Fruit fly (Drosophila melanogaster) whole organism, prepupa: ENCODE results near the gene CG13694.

Experiments used
- Blimp-1 ChIP-seq: fragments of 200-800 bp; sonication (Bioruptor generic); optimal IDR thresholded peaks from 3 replicates; lab custom pipeline; 2017; ENCODE audit warnings: missing biosample characterization, missing genetic modification characterization, mild to moderate bottlenecking, moderate library complexity, missing genetic modification reagents
- CG10631 ChIP-seq: fragments of 200-800 bp; sonication (Bioruptor generic); optimal IDR thresholded peaks from 2 replicates; lab custom pipeline; 2016; ENCODE audit warnings: missing biosample characterization, missing genetic modification characterization
- CG10669 ChIP-seq: fragments of 200-800 bp; sonication (Bioruptor generic); optimal IDR thresholded peaks from 3 replicates; lab custom pipeline; 2018; ENCODE audit warnings: missing biosample characterization, mild to moderate bottlenecking, missing genetic modification characterization, moderate library complexity
- CG11294 ChIP-seq: fragments of 200-800 bp; sonication (Bioruptor generic); IDR thresholded peaks from 2 replicates; pipeline ENCODE4 v1.3.6; 2022; ENCODE audit warnings: missing biosample characterization, missing genetic modification characterization
- CG11762 ChIP-seq: fragments of 200-800 bp; sonication (Bioruptor generic); optimal IDR thresholded peaks from 3 replicates; lab custom pipeline; 2016; ENCODE audit warnings: missing biosample characterization, missing genetic modification characterization; ENCODE audit not compliant: insufficient read depth
- CG11902 ChIP-seq: fragments of 200-800 bp; sonication (Bioruptor generic); optimal IDR thresholded peaks from 3 replicates; lab custom pipeline; 2016; ENCODE audit warnings: missing biosample characterization, missing genetic modification characterization
- CG15336 ChIP-seq: fragments of 200-800 bp; sonication (Bioruptor generic); IDR thresholded peaks from 2 replicates; pipeline ENCODE4 v1.3.6; 2022; ENCODE audit warnings: missing biosample characterization, missing genetic modification characterization
- CG16779 ChIP-seq: fragments of 200-800 bp; sonication (Bioruptor generic); optimal IDR thresholded peaks from 3 replicates; lab custom pipeline; 2017; ENCODE audit warnings: missing biosample characterization, mild to moderate bottlenecking, missing genetic modification characterization
- CG3032 ChIP-seq: fragments of 200-800 bp; optimal IDR thresholded peaks from 2 replicates; lab custom pipeline; 2019; ENCODE audit warnings: missing biosample characterization, mild to moderate bottlenecking, missing genetic modification characterization, moderate library complexity
- CG31627 ChIP-seq: fragments of 200-800 bp; sonication (Bioruptor generic); optimal IDR thresholded peaks from 3 replicates; lab custom pipeline; 2016; ENCODE audit warnings: missing biosample characterization, missing genetic modification characterization
- CG32006 ChIP-seq: fragments of 200-800 bp; sonication (Bioruptor generic); optimal IDR thresholded peaks from 3 replicates; lab custom pipeline; 2017; ENCODE audit warnings: missing biosample characterization, mild to moderate bottlenecking, missing genetic modification characterization
- CG34406 ChIP-seq: fragments of 200-800 bp; sonication (Bioruptor generic); optimal IDR thresholded peaks from 3 replicates; lab custom pipeline; 2016; ENCODE audit warnings: missing biosample characterization, missing genetic modification characterization
- CG4318 ChIP-seq: fragments of 200-800 bp; sonication (Bioruptor generic); optimal IDR thresholded peaks from 3 replicates; lab custom pipeline; 2017; ENCODE audit warnings: missing biosample characterization, mild to moderate bottlenecking, missing genetic modification characterization
- CG6163 ChIP-seq: fragments of 200-800 bp; sonication (Bioruptor generic); IDR thresholded peaks from 3 replicates; pipeline ENCODE4 v1.3.6; 2022; ENCODE audit warnings: missing biosample characterization, missing genetic modification characterization
- CG6276 ChIP-seq: fragments of 200-800 bp; sonication (Bioruptor generic); optimal IDR thresholded peaks from 2 replicates; lab custom pipeline; 2017; ENCODE audit warnings: missing biosample characterization, mild to moderate bottlenecking, missing genetic modification characterization
- CG6792 ChIP-seq: fragments of 200-800 bp; sonication (Bioruptor generic); optimal IDR thresholded peaks from 3 replicates; lab custom pipeline; 2016; ENCODE audit warnings: missing biosample characterization, missing genetic modification characterization
- CG6854 ChIP-seq: fragments of 200-800 bp; sonication (Bioruptor generic); optimal IDR thresholded peaks from 2 replicates; lab custom pipeline; 2017; ENCODE audit warnings: missing biosample characterization, mild to moderate bottlenecking, missing genetic modification characterization
- CG7368 ChIP-seq: fragments of 200-800 bp; sonication (Bioruptor generic); optimal IDR thresholded peaks from 3 replicates; lab custom pipeline; 2016; ENCODE audit warnings: missing biosample characterization, missing genetic modification characterization
- CG8119 ChIP-seq: fragments of 200-800 bp; sonication (Bioruptor generic); IDR thresholded peaks from 3 replicates; pipeline ENCODE4 v1.3.6; 2022; ENCODE audit warnings: missing biosample characterization, missing genetic modification characterization
- CG8319 ChIP-seq: fragments of 200-800 bp; sonication (Bioruptor generic); optimal IDR thresholded peaks from 3 replicates; lab custom pipeline; 2016; ENCODE audit warnings: missing biosample characterization, missing genetic modification characterization
- Eip75B ChIP-seq: fragments of 200-800 bp; sonication (Bioruptor generic); optimal IDR thresholded peaks from 3 replicates; lab custom pipeline; 2016; ENCODE audit warnings: missing biosample characterization, missing genetic modification characterization
- Eip78C ChIP-seq: fragments of 200-800 bp; sonication (Bioruptor generic); peaks from one replicate; lab custom pipeline; 2016; ENCODE audit warnings: missing biosample characterization, missing genetic modification characterization
- Eip93F ChIP-seq: fragments of 200-800 bp; sonication (Bioruptor generic); optimal IDR thresholded peaks from 2 replicates; lab custom pipeline; 2016; ENCODE audit warnings: missing biosample characterization, mild to moderate bottlenecking, missing genetic modification characterization
- Ets21C ChIP-seq: fragments of 200-800 bp; sonication (Bioruptor generic); optimal IDR thresholded peaks from 3 replicates; lab custom pipeline; 2016; ENCODE audit warnings: missing biosample characterization, missing genetic modification characterization
- Ets96B ChIP-seq: fragments of 200-800 bp; optimal IDR thresholded peaks from 2 replicates; lab custom pipeline; 2019; ENCODE audit warnings: missing biosample characterization, mild to moderate bottlenecking, missing genetic modification characterization, moderate library complexity
- Gug ChIP-seq: fragments of 200-800 bp; sonication (Bioruptor generic); IDR thresholded peaks from 2 replicates; pipeline ENCODE4 v1.3.6; 2022; ENCODE audit warnings: missing biosample characterization, missing genetic modification characterization
- Hr38 ChIP-seq: sonication (Bioruptor generic); optimal IDR thresholded peaks from 2 replicates; lab custom pipeline; 2016; ENCODE audit warnings: missing biosample characterization, missing genetic modification characterization
- Hr39 ChIP-seq: fragments of 200-800 bp; sonication (Bioruptor generic); optimal IDR thresholded peaks from 2 replicates; lab custom pipeline; 2016; ENCODE audit warnings: missing biosample characterization, missing genetic modification characterization
- Hr4 ChIP-seq: fragments of 200-800 bp; sonication (Bioruptor generic); optimal IDR thresholded peaks from 3 replicates; lab custom pipeline; 2016; ENCODE audit warnings: missing biosample characterization, missing genetic modification characterization
- OdsH ChIP-seq: fragments of 200-800 bp; sonication (Bioruptor generic); optimal IDR thresholded peaks from 3 replicates; lab custom pipeline; 2016; ENCODE audit warnings: missing biosample characterization, missing genetic modification characterization
- Sox102F ChIP-seq: fragments of 200-800 bp; sonication (Bioruptor generic); optimal IDR thresholded peaks from 2 replicates; lab custom pipeline; 2016; ENCODE audit warnings: missing biosample characterization, mild to moderate bottlenecking, missing genetic modification characterization
- Sox14 ChIP-seq: fragments of 200-800 bp; sonication (Bioruptor generic); optimal IDR thresholded peaks from 3 replicates; lab custom pipeline; 2016; ENCODE audit warnings: missing biosample characterization, missing genetic modification characterization
- achi ChIP-seq: fragments of 200-800 bp; sonication (Bioruptor generic); optimal IDR thresholded peaks from 3 replicates; lab custom pipeline; 2016; ENCODE audit warnings: missing biosample characterization, missing genetic modification characterization
- cyc ChIP-seq: fragments of 200-800 bp; sonication (Bioruptor generic); optimal IDR thresholded peaks from 3 replicates; lab custom pipeline; 2016; ENCODE audit warnings: missing biosample characterization, missing genetic modification characterization
- dsx ChIP-seq: fragments of 200-800 bp; optimal IDR thresholded peaks from 3 replicates; lab custom pipeline; 2019; ENCODE audit warnings: missing biosample characterization, mild to moderate bottlenecking, missing genetic modification characterization, moderate library complexity; ENCODE audit not compliant: poor library complexity, severe bottlenecking
- esn ChIP-seq: fragments of 200-800 bp; sonication (Bioruptor generic); optimal IDR thresholded peaks from 2 replicates; lab custom pipeline; 2016; ENCODE audit warnings: missing biosample characterization, mild to moderate bottlenecking, missing genetic modification characterization, moderate library complexity
- fd85E ChIP-seq: fragments of 200-800 bp; sonication (Bioruptor generic); optimal IDR thresholded peaks from 3 replicates; lab custom pipeline; 2016; ENCODE audit warnings: missing biosample characterization, missing genetic modification characterization
- fkh ChIP-seq: fragments of 200-800 bp; sonication (Bioruptor generic); optimal IDR thresholded peaks from 3 replicates; lab custom pipeline; 2017; ENCODE audit warnings: missing biosample characterization, mild to moderate bottlenecking, missing genetic modification characterization, moderate library complexity
- lz ChIP-seq: fragments of 200-800 bp; sonication (Bioruptor generic); optimal IDR thresholded peaks from 3 replicates; lab custom pipeline; 2016; ENCODE audit warnings: missing biosample characterization, missing genetic modification characterization
- net ChIP-seq: fragments of 200-800 bp; sonication (Bioruptor generic); optimal IDR thresholded peaks from 3 replicates; lab custom pipeline; 2016; ENCODE audit warnings: missing biosample characterization, missing genetic modification characterization
- spab ChIP-seq: fragments of 200-800 bp; sonication (Bioruptor generic); optimal IDR thresholded peaks from 2 replicates; lab custom pipeline; 2017; ENCODE audit warnings: missing biosample characterization, mild to moderate bottlenecking, missing genetic modification characterization, missing genetic modification reagents
- ss ChIP-seq, 2 experiments: fragments of 200-800 bp; sonication (Bioruptor generic); optimal IDR thresholded peaks; 2 replicates in 1 of 2; 3 replicates in 1 of 2; lab custom pipeline; 2017 to 2018; ENCODE audit warnings: mild to moderate bottlenecking in 2 of 2, missing biosample characterization in 2 of 2, missing genetic modification characterization in 2 of 2, moderate library complexity in 1 of 2
- svp ChIP-seq: fragments of 200-800 bp; sonication (Bioruptor generic); peaks from one replicate; lab custom pipeline; 2016; ENCODE audit warnings: missing biosample characterization, missing genetic modification characterization
- topi ChIP-seq: fragments of 200-800 bp; sonication (Bioruptor generic); optimal IDR thresholded peaks from 3 replicates; lab custom pipeline; 2016; ENCODE audit warnings: missing biosample characterization, missing genetic modification characterization
- vri ChIP-seq: fragments of 200-800 bp; sonication (Bioruptor generic); optimal IDR thresholded peaks from 3 replicates; lab custom pipeline; 2016; ENCODE audit warnings: missing biosample characterization, mild to moderate bottlenecking, missing genetic modification characterization

The CG13694 gene

DNA sequence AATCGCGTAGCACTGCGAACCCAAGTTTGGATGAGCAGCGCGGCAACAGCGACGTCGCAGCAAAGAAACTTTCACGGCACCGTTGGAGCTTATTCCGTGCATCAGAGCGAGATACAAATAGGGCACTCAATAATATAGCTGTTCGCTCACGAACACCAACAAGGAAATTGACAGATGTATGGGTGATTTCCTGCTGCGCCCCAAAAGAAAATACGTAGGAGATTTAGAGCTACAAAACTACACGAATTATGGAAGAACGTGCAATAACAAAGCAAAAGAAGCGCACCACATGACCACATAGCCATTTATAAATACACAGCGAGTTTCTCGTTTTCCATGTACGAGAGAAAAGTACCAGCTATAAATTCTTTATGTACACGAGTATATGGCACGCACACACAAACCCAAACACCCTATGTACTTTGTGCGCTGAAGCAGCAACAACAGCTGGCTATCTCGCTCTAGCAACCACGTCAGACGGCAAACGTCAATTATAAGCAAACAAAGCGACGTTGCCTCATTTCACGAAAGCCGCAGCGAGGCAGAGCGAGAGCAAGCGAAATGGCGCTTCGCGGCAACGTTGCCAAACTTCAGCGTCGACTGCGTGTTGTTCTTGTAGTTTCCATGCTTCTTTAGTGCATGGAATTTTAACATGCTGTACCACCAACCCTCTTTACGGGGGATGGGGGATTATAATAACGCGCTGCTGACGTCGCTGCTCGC, 45.3 kb upstream of the CG13694 start (continued):
- TF ChIP-seq ss (GFP tag; optimal IDR thresholded peaks at IDR 0.05; lab: Kevin White, UChicago) (peak; percentile 51 to 80), CG11902 (GFP tag; lab: Kevin White, UChicago) (no peak), Eip78C (no peak), Hr4 (GFP tag; lab: Kevin White, UChicago) (no peak), CG10669 (peak; percentile 21), CG6163 (no peak), CG16779 (tag; lab: Kevin White, UChicago) (peak; percentile 46), vri (peak; percentile 74), achi (GFP tag; lab: Kevin White, UChicago) (peak; percentile 13), dsx (GFP tag; lab: Kevin White, UChicago) (peak; percentile 58), Eip75B (GFP tag; lab: Kevin White, UChicago) (peak; percentile 28), net (peak; percentile 52), CG32006 (GFP tag; lab: Kevin White, UChicago) (peak; percentile 5)
- TF ChIP-seq, all 60 proteins: peak for 26

DNA sequence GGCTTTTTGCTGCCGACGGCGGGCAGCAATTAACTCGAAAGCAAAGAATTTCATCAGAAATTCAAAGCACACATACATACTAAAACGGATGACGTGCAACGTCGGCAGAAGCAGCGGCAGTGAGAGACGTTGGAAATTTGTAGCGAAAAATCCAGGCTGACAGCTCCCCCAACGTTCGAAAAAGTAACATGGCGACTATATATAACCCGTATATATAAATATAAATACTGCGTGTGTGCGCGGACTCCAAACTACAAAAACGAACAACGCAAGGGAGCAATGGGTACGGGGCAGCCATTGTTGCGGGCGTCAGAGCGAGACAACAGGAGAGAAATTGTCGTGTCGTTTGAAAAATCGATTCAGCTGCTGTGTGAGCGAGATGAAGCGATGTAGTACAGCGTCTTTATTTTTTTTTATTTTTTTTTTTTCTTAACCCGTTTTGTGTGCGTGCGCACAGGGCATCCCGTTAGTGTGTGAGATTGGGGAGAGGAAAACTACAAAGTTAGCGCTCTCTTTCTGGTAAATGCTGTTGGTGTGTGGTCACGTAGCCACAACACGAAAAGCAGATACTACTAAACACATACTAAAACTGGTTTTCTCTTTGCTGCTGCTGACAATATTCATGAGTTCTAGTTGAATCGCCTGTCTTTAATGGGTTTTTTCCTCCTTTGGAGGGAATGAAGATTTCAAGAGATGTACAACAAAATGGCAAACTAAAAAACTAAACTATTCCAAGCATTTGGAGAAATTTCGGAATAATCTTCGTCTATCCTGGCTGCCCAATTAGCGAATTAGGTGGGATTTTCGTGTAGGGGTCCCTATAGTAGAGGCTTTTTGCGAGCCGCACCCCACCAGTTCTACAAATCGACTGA, 44.5 kb upstream of the CG13694 start:
- TF ChIP-seq esn (GFP tag; lab: Kevin White, UChicago) (peak; percentile 52), CG32006 (GFP tag; lab: Kevin White, UChicago) (peak; percentile 87), fkh (GFP tag; lab: Kevin White, UChicago) (peak; percentile 92), Ets21C (GFP tag; lab: Kevin White, UChicago) (no peak), CG10631 (peak; percentile 70), CG34406 (GFP tag; lab: Kevin White, UChicago) (peak; percentile 54), CG6792 (GFP tag; lab: Kevin White, UChicago) (peak; percentile 41), Eip75B (GFP tag; lab: Kevin White, UChicago) (peak; percentile 88), Sox102F (GFP tag; lab: Kevin White, UChicago) (peak; percentile 83), CG7368 (GFP tag; lab: Kevin White, UChicago) (peak; percentile 22), Hr39 (GFP tag; lab: Kevin White, UChicago) (no peak), Ets96B (peak; percentile 76), Hr4 (GFP tag; lab: Kevin White, UChicago) (peak; percentile 57), CG11902 (GFP tag; lab: Kevin White, UChicago) (no peak), CG31627 (GFP tag; lab: Kevin White, UChicago) (peak; percentile 2), vri (peak; percentile 91), CG15336 (no peak), Hr38 (GFP tag; lab: Kevin White, UChicago) (no peak), CG6163 (no peak), OdsH (GFP tag; lab: Kevin White, UChicago) (peak; percentile 85), Gug (GFP tag; lab: Robert Waterston, UW) (no peak), CG11762 (GFP tag; lab: Kevin White, UChicago) (peak; percentile 44), CG6854 (GFP tag; lab: Kevin White, UChicago) (peak; percentile 23), CG3032 (tag; lab: Kevin White, UChicago) (peak; percentile 69), ss (GFP tag; optimal IDR thresholded peaks at IDR 0.05; lab: Kevin White, UChicago) (peak; percentile 94 to 97), CG6276 (GFP tag; lab: Kevin White, UChicago) (peak; percentile 80), lz (GFP tag; lab: Kevin White, UChicago) (peak; percentile 17), Blimp-1 (GFP tag; lab: Kevin White, UChicago) (no peak), svp (peak; percentile 88), Eip93F (GFP tag; lab: Kevin White, UChicago) (peak; percentile 92), CG10669 (peak; percentile 70), CG11294 (GFP tag; lab: Robert Waterston, UW) (no peak), topi (GFP tag; lab: Kevin White, UChicago) (peak; percentile 52), CG8119 (no peak), CG16779 (tag; lab: Kevin White, UChicago) (peak; percentile 95), CG8319 (peak; percentile 58), net (peak; percentile 87), fd85E (GFP tag; lab: Kevin White, UChicago) (peak; percentile 87), cyc (GFP tag; lab: Kevin White, UChicago) (no peak), CG4318 (peak; percentile 58), spab (peak; percentile 78), Sox14 (GFP tag; lab: Kevin White, UChicago) (peak; percentile 77)
